Fruit fly (Drosophila melanogaster) S2 (cell line): ENCODE measurements around the gene hh.

ENCODE experiments used
- CG8478 ChIP-seq: fragments of >200 bp; optimal IDR thresholded peaks from 2 replicates; lab custom pipeline; 2018
- CTCF ChIP-seq, 2 experiments: fragments of >200 bp; optimal IDR thresholded peaks; 2 replicates each; lab custom pipeline; 2018

- no peak for TF ChIP-seq CG8478
- no peak for TF ChIP-seq CTCF (optimal IDR thresholded peaks at IDR 0.05; lab: Kevin White, UChicago)
Observed at dm6 chr3R:23138439-23138838, 3.3 kb downstream of the hh start.
